Fruit fly (Drosophila melanogaster): ENCODE data around the gene CG14323.

Gene CG14323

dm6 chr3R:17609059-17609458, 12.9 kb downstream of the CG14323 start, which contains the start of gene CG14329:
Gene CG14329 (plus strand): TSS chr3R:17609359.
- no peak for TF ChIP-seq ham (GFP tag; IDR thresholded peaks at IDR 0.05)
- TF ChIP-seq sr (GFP tag; IDR thresholded peaks at IDR 0.05), result 0 out of 3 replicates have a peak, but pooled peaks have one; percentile 22

- TF ChIP-seq mirr (GFP tag; optimal IDR thresholded peaks at IDR 0.05) (no peak), HmgZ (tag; optimal IDR thresholded peaks at IDR 0.05) (peak; percentile 23), CG1603 (tag; optimal IDR thresholded peaks at IDR 0.05) (peak; percentile 29), CG10979 (tag; optimal IDR thresholded peaks at IDR 0.05) (peak; percentile 7), org-1 (GFP tag; optimal IDR thresholded peaks at IDR 0.05) (no peak), CG6791 (GFP tag; IDR thresholded peaks at IDR 0.05; ENCODE audit: partially characterized antibody) (peak; percentile 51; the same call in 1 of the 3 replicates), cg (GFP tag; optimal IDR thresholded peaks at IDR 0.05) (no peak), cas (GFP tag; IDR thresholded peaks at IDR 0.05) (no peak), CG11247 (GFP tag; IDR thresholded peaks at IDR 0.05) (no peak), CG30020 (tag; optimal IDR thresholded peaks at IDR 0.05) (no peak), rib (GFP tag; IDR thresholded peaks at IDR 0.05) (no peak), Camta (GFP tag; optimal IDR thresholded peaks at IDR 0.05) (no peak), gce (GFP tag; IDR thresholded peaks at IDR 0.05) (no peak), seq (GFP tag; IDR thresholded peaks at IDR 0.05) (no peak), trem (tag; optimal IDR thresholded peaks at IDR 0.05) (no peak), Dref (GFP tag; IDR thresholded peaks at IDR 0.05) (peak; percentile 37), CG1792 (GFP tag; optimal IDR thresholded peaks at IDR 0.05) (no peak), CG33557 (GFP tag; optimal IDR thresholded peaks at IDR 0.05) (no peak), Sox100B (GFP tag; optimal IDR thresholded peaks at IDR 0.05) (no peak), CG14710 (tag; optimal IDR thresholded peaks at IDR 0.05) (peak; percentile 15), CG7271 (tag; optimal IDR thresholded peaks at IDR 0.05) (no peak), amos (GFP tag; IDR thresholded peaks at IDR 0.05; ENCODE audit: partially characterized antibody) (no peak), CG10274 (GFP tag; optimal IDR thresholded peaks at IDR 0.05) (no peak), CG2129 (GFP tag; IDR thresholded peaks at IDR 0.05; ENCODE audit: partially characterized antibody) (no peak), Med (GFP tag) (peak; percentile 75), Lpt (GFP tag; optimal IDR thresholded peaks at IDR 0.05) (no peak), ro (GFP tag; IDR thresholded peaks at IDR 0.05) (no peak), gfzf (GFP tag; optimal IDR thresholded peaks at IDR 0.05) (peak; percentile 72), CG10462 (GFP tag; optimal IDR thresholded peaks at IDR 0.05) (no peak), dpn (GFP tag; optimal IDR thresholded peaks at IDR 0.05) (no peak), CG6689 (GFP tag; IDR thresholded peaks at IDR 0.05) (no peak), B-H1 (GFP tag; IDR thresholded peaks at IDR 0.05) (no peak), Bteb2 (GFP tag; optimal IDR thresholded peaks at IDR 0.05) (no peak), stwl (tag; optimal IDR thresholded peaks at IDR 0.05) (peak; percentile 51), HLHmδ (GFP tag; optimal IDR thresholded peaks at IDR 0.05) (no peak), her (GFP tag; optimal IDR thresholded peaks at IDR 0.05) (no peak), E2f1 (GFP tag; IDR thresholded peaks at IDR 0.05) (no peak), CG42726 (GFP tag; IDR thresholded peaks at IDR 0.05; ENCODE audit: partially characterized antibody) (no peak), D (optimal IDR thresholded peaks at IDR 0.05) (no peak), D (GFP tag; optimal IDR thresholded peaks at IDR 0.05) (no peak), ATbp (GFP tag; optimal IDR thresholded peaks at IDR 0.05) (no peak), CG13123 (GFP tag; optimal IDR thresholded peaks at IDR 0.05) (no peak), Fer1 (GFP tag; optimal IDR thresholded peaks at IDR 0.05) (no peak), kay (GFP tag; optimal IDR thresholded peaks at IDR 0.05) (no peak), jumu (GFP tag; optimal IDR thresholded peaks at IDR 0.05) (no peak), lola (GFP tag; optimal IDR thresholded peaks at IDR 0.05) (peak in 1 of 3 experiments; percentile 1), CG4730 (GFP tag; IDR thresholded peaks at IDR 0.05) (no peak), Mad (GFP tag; optimal IDR thresholded peaks at IDR 0.05) (no peak)
Observed at dm6 chr3R:17605872-17606271, 16.0 kb downstream of the CG14323 start, which contains the start of gene sll. Gene sll (plus strand): TSS chr3R:17606106.

Measured in whole organism, embryonic.